Fruit fly (Drosophila melanogaster) Kc167 (cell line): ENCODE data around the gene tx.

Experiments
- Myc ChIP-seq: fragments of >200 bp; optimal IDR thresholded peaks from 2 replicates; lab custom pipeline; 2017; ENCODE audit warnings: missing external identifiers
- h ChIP-seq: fragments of >200 bp; optimal IDR thresholded peaks from 3 replicates; lab custom pipeline; 2018; ENCODE audit warnings: missing external identifiers
- psq ChIP-seq: fragments of >200 bp; optimal IDR thresholded peaks from 2 replicates; lab custom pipeline; 2017; ENCODE audit warnings: missing external identifiers

DNA sequence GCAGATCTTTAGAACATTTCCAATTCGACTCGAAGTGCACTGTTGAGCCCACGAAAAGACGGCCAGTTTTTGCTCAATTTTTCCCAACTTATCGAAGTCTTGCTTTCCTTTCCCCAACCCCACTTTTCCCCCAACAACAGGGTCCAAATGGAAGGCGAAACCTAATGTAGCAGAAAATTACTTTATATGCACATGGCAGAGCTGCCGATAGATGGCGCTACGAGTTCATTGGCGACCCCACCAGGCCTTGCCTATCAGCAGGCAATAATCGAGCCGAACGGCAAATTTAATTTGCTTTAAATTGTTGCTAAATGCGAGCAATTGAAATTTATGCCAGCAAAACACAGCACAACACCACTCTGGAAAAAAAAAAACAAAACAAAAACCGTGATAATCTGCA is 8.1 kb upstream of the tx start:
- TF ChIP-seq psq (lab: Kevin White, UChicago) (no peak), h (no peak), Myc (lab: Kevin White, UChicago) (no peak)
